Worm (Caenorhabditis elegans) whole organism, midembryonic: ENCODE measurements around the gene dot-1.2.

Experiments
- T22C8.4 ChIP-seq: fragments of 200-800 bp; sonication (Bioruptor generic); IDR thresholded peaks from 2 replicates; pipeline ENCODE4 v1.3.6; 2022; ENCODE audit warnings: missing genetic modification characterization, missing compliant biosample characterization
- cog-1 ChIP-seq: sonication (generic microtip); optimal IDR thresholded peaks from 2 replicates; lab custom pipeline; 2016; ENCODE audit warnings: missing genetic modification characterization, missing compliant biosample characterization
- flt-1 ChIP-seq: fragments of 200-800 bp; sonication (Bioruptor generic); IDR thresholded peaks from 2 replicates; pipeline ENCODE4 v1.3.6; 2022; ENCODE audit warnings: missing genetic modification characterization, missing compliant biosample characterization
- klf-2 ChIP-seq: fragments of 200-800 bp; sonication (Bioruptor generic); conservative IDR thresholded peaks from 2 replicates; pipeline ENCODE4 v1.3.6; 2022; ENCODE audit warnings: missing genetic modification reagents, missing genetic modification characterization, missing compliant biosample characterization
- med-1 ChIP-seq: sonication (generic microtip); optimal IDR thresholded peaks from 2 replicates; lab custom pipeline; 2017; ENCODE audit warnings: missing genetic modification characterization, mild to moderate bottlenecking, missing compliant biosample characterization, antibody characterized with exemption, missing genetic modification reagents; ENCODE audit not compliant: insufficient read depth
- ref-1 ChIP-seq: fragments of 200-800 bp; sonication (Bioruptor generic); conservative IDR thresholded peaks from 2 replicates; pipeline ENCODE4 v1.3.6; 2022; ENCODE audit warnings: missing genetic modification reagents, missing genetic modification characterization, missing compliant biosample characterization
- tab-1 ChIP-seq: fragments of 200-800 bp; sonication (Bioruptor generic); IDR thresholded peaks from 2 replicates; pipeline ENCODE4 v1.3.6; 2022; ENCODE audit warnings: missing genetic modification characterization, missing compliant biosample characterization
- ztf-23 ChIP-seq: fragments of 200-800 bp; sonication (Bioruptor generic); IDR thresholded peaks from 2 replicates; pipeline ENCODE4 v1.3.6; 2022; ENCODE audit warnings: missing genetic modification reagents, missing genetic modification characterization, missing compliant biosample characterization
- ztf-29 ChIP-seq: fragments of 200-800 bp; sonication (Bioruptor generic); IDR thresholded peaks from 2 replicates; pipeline ENCODE4 v1.3.6; 2022; ENCODE audit warnings: missing genetic modification reagents, missing genetic modification characterization, missing compliant biosample characterization

The dot-1.2 gene

DNA sequence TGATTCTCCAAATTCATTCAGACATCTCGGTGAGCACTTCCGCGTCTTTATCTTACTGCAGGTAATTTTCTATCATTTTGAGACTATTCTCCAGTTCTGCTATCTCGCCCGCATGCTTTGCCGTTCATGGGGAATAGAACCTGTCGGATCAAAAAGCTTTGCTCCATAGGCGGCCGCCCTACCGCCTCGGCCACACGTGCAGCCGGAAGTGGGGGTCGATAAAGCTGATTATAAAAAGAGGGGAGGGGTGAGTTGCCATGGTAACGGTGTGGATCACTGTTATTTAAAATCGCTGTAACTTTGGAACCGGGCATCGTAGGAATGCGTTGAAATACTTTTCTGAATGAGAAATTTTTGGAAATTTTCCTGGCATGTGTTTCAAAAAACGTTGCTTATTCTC is 1.2 kb upstream of the dot-1.2 start:
- no peak for TF ChIP-seq flt-1 (GFP tag; lab: Robert Waterston, UW)
- TF ChIP-seq med-1 (GFP tag; lab: Kevin White, UChicago), result no peak
- TF ChIP-seq ztf-29, result no peak
- no peak for TF ChIP-seq cog-1 (tag; lab: Kevin White, UChicago)
- TF ChIP-seq ref-1 (GFP tag; lab: Robert Waterston, UW), result no peak
- no peak for TF ChIP-seq klf-2 (GFP tag; lab: Robert Waterston, UW)
- no peak for TF ChIP-seq ztf-23
- no peak for TF ChIP-seq tab-1 (GFP tag; lab: Robert Waterston, UW)
- no peak for TF ChIP-seq T22C8.4 (GFP tag; lab: Robert Waterston, UW)

DNA sequence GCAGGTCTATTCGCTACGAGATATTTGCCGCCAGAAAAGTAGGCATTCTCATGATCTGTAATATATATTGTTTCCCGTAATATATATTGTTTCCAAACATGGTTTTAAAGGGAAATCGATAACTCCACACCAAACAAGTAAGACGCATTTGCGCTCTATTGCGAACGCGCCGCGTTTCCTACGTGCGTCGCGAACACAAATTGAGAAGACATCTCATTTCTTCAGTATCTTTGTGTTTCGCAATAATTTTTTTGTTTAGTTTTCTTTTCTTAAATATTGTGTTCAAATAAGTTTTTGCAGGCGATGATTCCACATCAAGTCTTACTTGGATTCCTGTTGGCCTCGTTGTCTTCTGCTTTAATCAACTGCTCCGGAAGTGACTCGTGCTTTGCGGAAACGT is 4.1 kb downstream of the dot-1.2 start, which contains the start of gene F54F7.6:
F54F7.6 (plus strand) TSS at position 301 of the 400 bp plus-strand sequence.
- no peak for TF ChIP-seq cog-1 (tag; lab: Kevin White, UChicago)
- no peak for TF ChIP-seq ref-1 (GFP tag; lab: Robert Waterston, UW)
- TF ChIP-seq ztf-29, result no peak
- no peak for TF ChIP-seq med-1 (GFP tag; lab: Kevin White, UChicago)
- TF ChIP-seq klf-2 (GFP tag; lab: Robert Waterston, UW), result no peak
- TF ChIP-seq T22C8.4 (GFP tag; lab: Robert Waterston, UW), result no peak
- no peak for TF ChIP-seq tab-1 (GFP tag; lab: Robert Waterston, UW)
- TF ChIP-seq flt-1 (GFP tag; lab: Robert Waterston, UW), result no peak
- TF ChIP-seq ztf-23, result no peak

DNA sequence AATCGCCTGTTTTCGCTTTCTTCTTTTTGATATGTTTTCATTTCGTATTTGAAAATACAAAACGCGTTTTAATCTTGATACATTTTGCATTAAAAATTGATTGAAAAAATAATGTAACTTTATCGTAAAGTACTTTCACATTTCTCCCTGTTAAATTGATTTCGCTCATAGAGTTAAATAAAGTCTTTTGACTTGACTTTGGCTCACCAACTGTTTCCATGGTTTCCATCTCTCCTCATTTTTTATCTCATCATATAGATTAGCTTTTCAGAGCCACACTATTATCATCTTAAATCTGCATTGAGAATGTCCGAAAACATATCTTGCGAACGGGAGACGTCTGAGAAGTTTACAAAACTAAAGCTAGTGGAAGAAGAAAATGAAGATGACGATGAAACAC is 5.9 kb downstream of the dot-1.2 start, which contains the start of gene F54F7.10:
F54F7.10 (plus strand) TSS at position 301 of the 400 bp plus-strand sequence.
- TF ChIP-seq flt-1 (GFP tag; lab: Robert Waterston, UW) (no peak), ztf-29 (no peak), ztf-23 (no peak), klf-2 (GFP tag; lab: Robert Waterston, UW) (no peak), ref-1 (GFP tag; lab: Robert Waterston, UW) (no peak), cog-1 (tag; lab: Kevin White, UChicago) (no peak), tab-1 (GFP tag; lab: Robert Waterston, UW) (no peak), med-1 (GFP tag; lab: Kevin White, UChicago) (no peak), T22C8.4 (GFP tag; lab: Robert Waterston, UW) (no peak)

DNA sequence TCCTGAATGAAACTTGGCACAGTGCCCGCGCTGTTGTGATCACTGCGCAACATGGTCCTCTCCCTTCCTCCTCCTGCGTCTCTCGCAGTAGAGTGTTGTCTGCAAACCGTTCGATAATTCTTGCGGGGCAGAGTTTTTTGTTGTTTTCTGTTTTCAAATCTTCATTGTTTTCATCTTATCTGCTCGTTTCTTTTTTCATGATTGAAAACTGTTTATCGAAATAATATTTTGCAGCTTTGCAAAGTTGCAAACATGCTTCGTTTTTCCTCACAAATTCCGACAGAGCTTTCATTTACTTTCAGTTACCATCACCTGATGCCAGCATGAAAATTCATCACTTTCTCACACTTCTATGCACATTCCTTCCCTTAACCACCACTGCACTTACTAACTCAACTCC is 12.0 kb downstream of the dot-1.2 start, which contains the start of gene mes-1:
mes-1 (plus strand) TSS at position 301 of the 400 bp plus-strand sequence.
- TF ChIP-seq cog-1 (tag; lab: Kevin White, UChicago) (no peak), flt-1 (GFP tag; lab: Robert Waterston, UW) (no peak), klf-2 (GFP tag; lab: Robert Waterston, UW) (no peak), med-1 (GFP tag; lab: Kevin White, UChicago) (no peak), ztf-23 (no peak), T22C8.4 (GFP tag; lab: Robert Waterston, UW) (no peak), ref-1 (GFP tag; lab: Robert Waterston, UW) (no peak), ztf-29 (no peak), tab-1 (GFP tag; lab: Robert Waterston, UW) (no peak)

DNA sequence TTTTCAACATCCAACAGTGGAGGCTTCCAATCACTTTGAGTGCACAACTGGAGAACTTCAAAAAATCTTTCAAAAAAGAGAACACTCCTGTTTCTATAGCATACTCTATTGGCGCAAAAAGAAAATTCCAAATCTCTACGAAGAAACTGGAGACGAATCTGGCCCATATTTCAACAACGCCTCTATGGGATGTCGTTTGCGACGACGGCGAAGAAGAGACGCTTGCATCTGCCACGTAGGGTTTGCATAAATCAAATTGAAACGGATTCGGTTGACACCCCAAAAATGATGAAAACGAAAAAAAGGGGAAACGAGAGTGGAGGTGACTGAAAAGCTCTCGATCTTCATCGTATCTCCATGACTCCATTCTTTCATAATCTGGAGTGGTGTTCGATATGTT is 12.9 kb downstream of the dot-1.2 start:
- TF ChIP-seq tab-1 (GFP tag; lab: Robert Waterston, UW) (no peak), med-1 (GFP tag; lab: Kevin White, UChicago) (no peak), klf-2 (GFP tag; lab: Robert Waterston, UW) (no peak), T22C8.4 (GFP tag; lab: Robert Waterston, UW) (no peak), ref-1 (GFP tag; lab: Robert Waterston, UW) (no peak), ztf-29 (no peak), flt-1 (GFP tag; lab: Robert Waterston, UW) (no peak), cog-1 (tag; lab: Kevin White, UChicago) (no peak), ztf-23 (no peak)

DNA sequence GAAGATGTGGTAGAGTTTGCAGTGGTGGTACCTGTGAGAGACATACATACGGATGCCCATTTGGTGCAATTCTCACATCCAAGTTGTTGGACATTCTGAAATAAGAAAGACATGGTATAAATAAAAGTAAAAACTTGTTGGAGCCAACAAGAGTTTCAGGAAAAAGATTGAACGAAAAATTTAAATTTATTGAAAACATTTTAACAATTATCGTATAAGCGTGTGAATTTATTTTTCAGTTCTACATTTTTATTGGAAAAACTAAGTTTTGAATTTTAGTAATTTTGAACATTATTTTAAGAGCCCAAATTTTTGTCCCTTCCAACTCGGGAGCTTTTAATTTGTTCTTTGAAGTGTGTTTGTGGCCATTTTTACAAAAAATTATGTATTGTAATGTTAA is 14.3 kb downstream of the dot-1.2 start, which contains the start of gene F54F7.8:
F54F7.8 (minus strand) TSS at position 101 of the 400 bp plus-strand sequence.
- no peak for TF ChIP-seq flt-1 (GFP tag; lab: Robert Waterston, UW)
- no peak for TF ChIP-seq cog-1 (tag; lab: Kevin White, UChicago)
- no peak for TF ChIP-seq T22C8.4 (GFP tag; lab: Robert Waterston, UW)
- TF ChIP-seq ref-1 (GFP tag; lab: Robert Waterston, UW), result no peak

DNA sequence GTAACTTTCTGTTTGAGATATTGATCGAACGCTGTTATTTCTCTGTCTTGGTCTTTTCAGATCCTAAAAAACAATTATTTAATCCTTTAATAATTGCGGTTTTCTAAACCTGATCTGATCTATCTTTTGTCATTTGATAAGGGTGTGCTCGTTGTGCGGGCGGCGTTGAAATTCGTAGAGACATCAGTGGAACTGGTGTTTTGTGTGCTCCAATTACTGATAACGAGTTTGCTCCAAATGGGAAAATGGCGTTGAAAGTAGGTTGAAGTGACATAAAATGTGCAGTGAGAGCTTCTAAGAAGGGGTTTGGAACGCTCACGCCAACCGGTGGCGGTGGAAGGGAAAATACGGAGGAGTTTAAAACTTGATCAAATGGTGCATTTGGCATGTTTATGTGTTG is 14.7 kb downstream of the dot-1.2 start:
- TF ChIP-seq flt-1 (GFP tag; lab: Robert Waterston, UW), result no peak
- no peak for TF ChIP-seq cog-1 (tag; lab: Kevin White, UChicago)
- no peak for TF ChIP-seq ztf-23
- no peak for TF ChIP-seq tab-1 (GFP tag; lab: Robert Waterston, UW)

DNA sequence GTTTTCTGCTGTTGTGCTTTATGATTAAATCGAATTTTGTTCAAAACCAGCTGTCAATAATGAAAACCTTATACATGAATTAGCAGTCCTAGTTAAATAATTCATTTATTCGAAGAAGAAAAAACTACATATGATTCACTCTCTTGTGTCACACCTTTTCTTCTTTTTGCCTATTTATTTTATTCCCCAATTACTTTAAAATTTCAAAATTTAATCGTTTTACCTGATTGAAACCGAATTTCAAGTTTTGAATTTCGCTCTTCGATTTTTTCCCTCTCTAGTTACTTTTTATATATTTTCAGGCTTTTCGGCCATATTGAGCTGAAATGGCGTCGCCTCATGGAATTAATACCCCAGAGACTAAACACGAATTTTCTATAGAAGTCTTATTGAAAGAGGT is 16.7 kb downstream of the dot-1.2 start, which contains the start of gene xtr-1:
xtr-1 (plus strand) TSS at position 301 of the 400 bp plus-strand sequence.
- TF ChIP-seq ztf-29 (no peak), med-1 (GFP tag; lab: Kevin White, UChicago) (no peak), klf-2 (GFP tag; lab: Robert Waterston, UW) (no peak), flt-1 (GFP tag; lab: Robert Waterston, UW) (no peak), ztf-23 (no peak), ref-1 (GFP tag; lab: Robert Waterston, UW) (no peak), T22C8.4 (GFP tag; lab: Robert Waterston, UW) (no peak), tab-1 (GFP tag; lab: Robert Waterston, UW) (no peak), cog-1 (tag; lab: Kevin White, UChicago) (no peak)

DNA sequence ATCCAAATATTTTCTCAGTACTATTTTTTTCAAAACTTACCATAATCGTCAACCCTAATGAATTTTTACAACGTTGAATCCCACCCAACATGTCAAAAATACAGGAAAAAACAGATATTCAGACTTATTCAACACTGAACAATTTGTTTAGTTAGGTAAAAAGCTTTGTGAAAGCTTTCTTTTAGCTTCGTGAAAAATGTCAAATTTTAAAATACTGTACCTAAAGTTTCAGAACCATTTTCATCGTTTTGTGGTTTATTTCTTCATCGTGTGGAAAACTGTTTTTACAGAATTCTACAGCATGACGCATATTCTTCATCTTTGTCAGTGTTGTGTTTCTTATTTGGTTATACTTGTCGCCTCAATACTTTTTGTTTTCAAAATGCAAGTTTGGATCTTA is 18.6 kb downstream of the dot-1.2 start, which contains the start of gene F54F7.14:
F54F7.14 (plus strand) TSS at position 301 of the 400 bp plus-strand sequence.
- no peak for TF ChIP-seq T22C8.4 (GFP tag; lab: Robert Waterston, UW)
- no peak for TF ChIP-seq med-1 (GFP tag; lab: Kevin White, UChicago)
- TF ChIP-seq cog-1 (tag; lab: Kevin White, UChicago), result no peak
- no peak for TF ChIP-seq tab-1 (GFP tag; lab: Robert Waterston, UW)
- no peak for TF ChIP-seq ztf-23
- TF ChIP-seq ref-1 (GFP tag; lab: Robert Waterston, UW), result no peak
- TF ChIP-seq klf-2 (GFP tag; lab: Robert Waterston, UW), result no peak
- no peak for TF ChIP-seq ztf-29
- TF ChIP-seq flt-1 (GFP tag; lab: Robert Waterston, UW), result no peak
